Fruit fly (Drosophila melanogaster) whole organism, adult: Measurements from ENCODE around the gene Chd64.
A peak's percentile ranks its signal among the peaks of the same experiment; 100 is the strongest.

Experiments used
- CG11617 ChIP-seq: fragments of 200-800 bp; sonication (Bioruptor generic); optimal IDR thresholded peaks from 2 replicates; lab custom pipeline; 2017; ENCODE audit warnings: mild to moderate bottlenecking, missing biosample characterization, missing genetic modification reagents, missing genetic modification characterization
- CG12768 ChIP-seq: fragments of 200-800 bp; sonication (Bioruptor generic); optimal IDR thresholded peaks from 2 replicates; lab custom pipeline; 2017; ENCODE audit warnings: missing biosample characterization, missing genetic modification characterization, mild to moderate bottlenecking, moderate library complexity, missing genetic modification reagents
- CG14711 ChIP-seq: fragments of 200-800 bp; sonication (Bioruptor generic); optimal IDR thresholded peaks from 2 replicates; lab custom pipeline; 2018; ENCODE audit warnings: missing biosample characterization, mild to moderate bottlenecking, missing genetic modification characterization, moderate library complexity
- CG1620 ChIP-seq: fragments of 200-800 bp; sonication (Bioruptor generic); optimal IDR thresholded peaks from 2 replicates; lab custom pipeline; 2016; ENCODE audit warnings: missing biosample characterization, missing genetic modification characterization
- CG33017 ChIP-seq: fragments of 200-800 bp; sonication (Bioruptor generic); optimal IDR thresholded peaks from 2 replicates; lab custom pipeline; 2018; ENCODE audit warnings: missing biosample characterization, mild to moderate bottlenecking, missing genetic modification characterization, moderate library complexity
- CG5204 ChIP-seq: fragments of 200-800 bp; sonication (Bioruptor generic); optimal IDR thresholded peaks from 2 replicates; lab custom pipeline; 2016; ENCODE audit warnings: missing biosample characterization, missing genetic modification characterization
- CG7045 ChIP-seq: fragments of 200-800 bp; sonication (Bioruptor generic); optimal IDR thresholded peaks from 2 replicates; lab custom pipeline; 2017; ENCODE audit warnings: missing biosample characterization, mild to moderate bottlenecking, missing genetic modification characterization
- CG7101 ChIP-seq: fragments of 200-800 bp; sonication (Bioruptor generic); optimal IDR thresholded peaks from 2 replicates; lab custom pipeline; 2018; ENCODE audit warnings: missing biosample characterization, mild to moderate bottlenecking, missing genetic modification characterization, moderate library complexity
- Clk ChIP-seq: fragments of 200-800 bp; sonication (Bioruptor generic); optimal IDR thresholded peaks from 2 replicates; lab custom pipeline; 2017; ENCODE audit warnings: missing biosample characterization, missing genetic modification characterization
- Crg-1 ChIP-seq: fragments of 200-800 bp; sonication (Bioruptor generic); optimal IDR thresholded peaks from 2 replicates; lab custom pipeline; 2016; ENCODE audit warnings: missing biosample characterization, missing genetic modification characterization
- Hr96 ChIP-seq: fragments of 200-800 bp; sonication (Bioruptor generic); optimal IDR thresholded peaks from 2 replicates; lab custom pipeline; 2016; ENCODE audit warnings: missing biosample characterization, missing genetic modification characterization
- Mnt ChIP-seq: fragments of 200-800 bp; sonication (Bioruptor generic); optimal IDR thresholded peaks from 2 replicates; lab custom pipeline; 2016; ENCODE audit warnings: missing biosample characterization, mild to moderate bottlenecking, missing genetic modification characterization
- bab1 ChIP-seq: fragments of 200-800 bp; sonication (Bioruptor generic); optimal IDR thresholded peaks from 3 replicates; lab custom pipeline; 2019; ENCODE audit warnings: missing biosample characterization, mild to moderate bottlenecking, missing genetic modification characterization, moderate library complexity
- cic ChIP-seq: fragments of 200-800 bp; sonication (Bioruptor generic); optimal IDR thresholded peaks from 2 replicates; lab custom pipeline; 2017; ENCODE audit warnings: missing biosample characterization, mild to moderate bottlenecking, missing genetic modification characterization, moderate library complexity
- cnc ChIP-seq, 2 experiments: fragments of >200 bp; optimal IDR thresholded peaks; 2 replicates each; lab custom pipeline; 2017
- kay ChIP-seq: fragments of 200-800 bp; sonication (Bioruptor generic); peaks from one replicate; lab custom pipeline; 2016; ENCODE audit warnings: missing biosample characterization, missing genetic modification characterization, borderline replicate concordance
- ovo ChIP-seq: fragments of 200-800 bp; sonication (Bioruptor generic); optimal IDR thresholded peaks from 2 replicates; lab custom pipeline; 2016; ENCODE audit warnings: missing biosample characterization, missing genetic modification characterization
- pad ChIP-seq: fragments of 200-800 bp; sonication (Bioruptor generic); optimal IDR thresholded peaks from 3 replicates; lab custom pipeline; 2017; ENCODE audit warnings: missing biosample characterization, missing genetic modification characterization, mild to moderate bottlenecking, moderate library complexity, missing genetic modification reagents
- tj ChIP-seq: fragments of 200-800 bp; sonication (Bioruptor generic); optimal IDR thresholded peaks from 3 replicates; lab custom pipeline; 2017; ENCODE audit warnings: missing biosample characterization, mild to moderate bottlenecking, missing genetic modification characterization, moderate library complexity
- toe ChIP-seq: fragments of 200-800 bp; sonication (Bioruptor generic); optimal IDR thresholded peaks from 2 replicates; lab custom pipeline; 2016; ENCODE audit warnings: missing biosample characterization, missing genetic modification characterization

Gene Chd64

dm6 chr3L:4099194-4099593 is 23.0 kb downstream of the Chd64 start:
- TF ChIP-seq cic (GFP tag; lab: Kevin White, UChicago) (peak; percentile 92), Clk (no peak), cnc (optimal IDR thresholded peaks at IDR 0.05; lab: Kevin White, UChicago) (no peak)

- TF ChIP-seq pad (GFP tag; lab: Kevin White, UChicago) (no peak), toe (no peak), CG7045 (GFP tag; lab: Kevin White, UChicago) (no peak), CG5204 (GFP tag; lab: Kevin White, UChicago) (no peak), cnc (optimal IDR thresholded peaks at IDR 0.05; lab: Kevin White, UChicago) (no peak), CG12768 (GFP tag; lab: Kevin White, UChicago) (no peak), Crg-1 (GFP tag; lab: Kevin White, UChicago) (no peak), ovo (no peak), Mnt (GFP tag; lab: Kevin White, UChicago) (no peak), cic (GFP tag; lab: Kevin White, UChicago) (no peak)
Observed at dm6 chr3L:4096546-4096945, 25.6 kb downstream of the Chd64 start.

- no peak for TF ChIP-seq Clk
- TF ChIP-seq kay = peak; percentile 60
- no peak for TF ChIP-seq CG11617
- TF ChIP-seq CG5204 (GFP tag; lab: Kevin White, UChicago) = no peak
- no peak for TF ChIP-seq CG7101 (tag; lab: Kevin White, UChicago)
- no peak for TF ChIP-seq CG7045 (GFP tag; lab: Kevin White, UChicago)
Observed at dm6 chr3L:4092705-4093257, 29.4 kb downstream of the Chd64 start, which contains the start of gene CG14990. Gene CG14990, plus strand, starts transcription at chr3L:4093207.

dm6 chr3L:4088694-4089190 is 33.4 kb downstream of the Chd64 start, which contains the start of gene Gad1:
Gene Gad1, minus strand, starts transcription at chr3L:4088744.
- TF ChIP-seq Hr96 (no peak), CG12768 (GFP tag; lab: Kevin White, UChicago) (no peak), bab1 (GFP tag; lab: Kevin White, UChicago) (no peak), CG7045 (GFP tag; lab: Kevin White, UChicago) (no peak), CG11617 (no peak), CG33017 (tag; lab: Kevin White, UChicago) (no peak), CG14711 (tag; lab: Kevin White, UChicago) (no peak), Mnt (GFP tag; lab: Kevin White, UChicago) (no peak), CG5204 (GFP tag; lab: Kevin White, UChicago) (no peak)

dm6 chr3L:4087281-4087680 is 34.9 kb downstream of the Chd64 start, which contains the start of gene CG14989:
Gene CG14989, plus strand, starts transcription at chr3L:4087581.
- TF ChIP-seq Clk = no peak
- TF ChIP-seq CG7101 (tag; lab: Kevin White, UChicago) = no peak
- TF ChIP-seq CG14711 (tag; lab: Kevin White, UChicago) = no peak

- TF ChIP-seq pad (GFP tag; lab: Kevin White, UChicago) (no peak), toe (no peak), CG14711 (tag; lab: Kevin White, UChicago) (no peak), CG5204 (GFP tag; lab: Kevin White, UChicago) (no peak), tj (GFP tag; lab: Kevin White, UChicago) (no peak), CG12768 (GFP tag; lab: Kevin White, UChicago) (no peak), kay (no peak), CG11617 (no peak), CG33017 (tag; lab: Kevin White, UChicago) (no peak), Hr96 (no peak), cnc (optimal IDR thresholded peaks at IDR 0.05; lab: Kevin White, UChicago) (no peak), ovo (no peak), Clk (no peak), CG7045 (GFP tag; lab: Kevin White, UChicago) (no peak), CG7101 (tag; lab: Kevin White, UChicago) (no peak), bab1 (GFP tag; lab: Kevin White, UChicago) (no peak), CG1620 (no peak), cic (GFP tag; lab: Kevin White, UChicago) (no peak), Crg-1 (GFP tag; lab: Kevin White, UChicago) (no peak)
Observed at dm6 chr3L:4085867-4086266, 36.3 kb downstream of the Chd64 start.

dm6 chr3L:4083442-4083841 is 38.7 kb downstream of the Chd64 start:
- TF ChIP-seq cnc (optimal IDR thresholded peaks at IDR 0.05; lab: Kevin White, UChicago) = no peak
- TF ChIP-seq Clk = no peak
- TF ChIP-seq Hr96 = no peak
- TF ChIP-seq bab1 (GFP tag; lab: Kevin White, UChicago) = no peak
- TF ChIP-seq CG33017 (tag; lab: Kevin White, UChicago) = no peak
- TF ChIP-seq toe = no peak
- no peak for TF ChIP-seq Crg-1 (GFP tag; lab: Kevin White, UChicago)
- TF ChIP-seq CG7101 (tag; lab: Kevin White, UChicago) = no peak
- no peak for TF ChIP-seq CG11617
